Fruit fly (Drosophila melanogaster) whole organism, pupa: ENCODE data around the gene CG11279.

Experiments used
- CG10348 ChIP-seq: fragments of 200-800 bp; sonication (Bioruptor generic); IDR thresholded peaks from 2 replicates; pipeline ENCODE4 v1.3.6; 2022; ENCODE audit warnings: missing biosample characterization, missing genetic modification characterization
- CG12605 ChIP-seq: fragments of 200-800 bp; sonication (Bioruptor generic); IDR thresholded peaks from 2 replicates; pipeline ENCODE4 v1.3.6; 2022; ENCODE audit warnings: missing biosample characterization, missing genetic modification characterization
- CG13204 ChIP-seq: fragments of 200-800 bp; sonication (Bioruptor generic); optimal IDR thresholded peaks from 2 replicates; lab custom pipeline; 2018; ENCODE audit warnings: missing biosample characterization, mild to moderate bottlenecking, missing genetic modification characterization, moderate library complexity
- CG14655 ChIP-seq: fragments of 200-800 bp; sonication (Bioruptor generic); optimal IDR thresholded peaks from 3 replicates; lab custom pipeline; 2017; ENCODE audit warnings: mild to moderate bottlenecking, missing biosample characterization, missing genetic modification reagents, missing genetic modification characterization
- CG15710 ChIP-seq: fragments of 200-800 bp; sonication (Bioruptor generic); optimal IDR thresholded peaks from 2 replicates; lab custom pipeline; 2018; ENCODE audit warnings: missing biosample characterization, mild to moderate bottlenecking, missing genetic modification characterization, moderate library complexity
- CG17806 ChIP-seq: fragments of 200-800 bp; sonication (Bioruptor generic); optimal IDR thresholded peaks from 2 replicates; lab custom pipeline; 2018; ENCODE audit warnings: missing biosample characterization, mild to moderate bottlenecking, missing genetic modification characterization, moderate library complexity
- CG32121 ChIP-seq: fragments of 200-800 bp; sonication (Bioruptor generic); IDR thresholded peaks from 2 replicates; pipeline ENCODE4 v1.3.6; 2022; ENCODE audit warnings: missing biosample characterization, missing genetic modification characterization
- CG34367 ChIP-seq: fragments of 200-800 bp; sonication (Bioruptor generic); optimal IDR thresholded peaks from 2 replicates; lab custom pipeline; 2018; ENCODE audit warnings: missing biosample characterization, mild to moderate bottlenecking, missing genetic modification characterization
- CG4496 ChIP-seq: fragments of 200-800 bp; sonication (Bioruptor generic); IDR thresholded peaks from 3 replicates; pipeline ENCODE4 v1.3.6; 2022; ENCODE audit warnings: missing biosample characterization, missing genetic modification characterization
- CG8159 ChIP-seq: fragments of 200-800 bp; sonication (Bioruptor generic); optimal IDR thresholded peaks from 3 replicates; lab custom pipeline; 2018; ENCODE audit warnings: missing biosample characterization, mild to moderate bottlenecking, missing genetic modification characterization, moderate library complexity
- CG8301 ChIP-seq: fragments of 200-800 bp; sonication (Bioruptor generic); optimal IDR thresholded peaks from 2 replicates; lab custom pipeline; 2018; ENCODE audit warnings: missing biosample characterization, mild to moderate bottlenecking, missing genetic modification characterization
- CG9948 ChIP-seq: fragments of 200-800 bp; sonication (Bioruptor generic); optimal IDR thresholded peaks from 2 replicates; lab custom pipeline; 2018; ENCODE audit warnings: missing biosample characterization, mild to moderate bottlenecking, missing genetic modification characterization, moderate library complexity
- D1 ChIP-seq: fragments of 200-800 bp; sonication (Bioruptor generic); optimal IDR thresholded peaks from 2 replicates; lab custom pipeline; 2018; ENCODE audit warnings: missing biosample characterization, mild to moderate bottlenecking, missing genetic modification characterization, moderate library complexity
- EcR ChIP-seq: fragments of 200-800 bp; sonication (Bioruptor generic); optimal IDR thresholded peaks from 3 replicates; lab custom pipeline; 2019; ENCODE audit warnings: missing biosample characterization, missing genetic modification characterization, mild to moderate bottlenecking, moderate library complexity, missing genetic modification reagents
- Ets98B ChIP-seq: fragments of 200-800 bp; sonication (Bioruptor generic); IDR thresholded peaks from 2 replicates; pipeline ENCODE4 v1.3.6; 2022; ENCODE audit warnings: missing biosample characterization, missing genetic modification characterization
- Pif1A ChIP-seq: fragments of 200-800 bp; sonication (Bioruptor generic); optimal IDR thresholded peaks from 3 replicates; lab custom pipeline; 2016; ENCODE audit warnings: missing biosample characterization, missing genetic modification characterization
- Pif1B ChIP-seq: fragments of 200-800 bp; sonication (Bioruptor generic); optimal IDR thresholded peaks from 3 replicates; lab custom pipeline; 2016; ENCODE audit warnings: missing biosample characterization, missing genetic modification characterization
- Snoo ChIP-seq: fragments of 200-800 bp; sonication (Bioruptor generic); optimal IDR thresholded peaks from 3 replicates; lab custom pipeline; 2017; ENCODE audit warnings: missing biosample characterization, mild to moderate bottlenecking, missing genetic modification characterization, inconsistent platforms
- fd96Ca ChIP-seq: fragments of 200-800 bp; sonication (Bioruptor generic); IDR thresholded peaks from 3 replicates; pipeline ENCODE4 v1.3.6; 2022; ENCODE audit warnings: missing biosample characterization, missing genetic modification characterization
- gl ChIP-seq: fragments of 200-800 bp; sonication (Bioruptor generic); optimal IDR thresholded peaks from 2 replicates; lab custom pipeline; 2018; ENCODE audit warnings: missing biosample characterization, mild to moderate bottlenecking, missing genetic modification characterization
- rn ChIP-seq: fragments of 200-800 bp; sonication (Bioruptor generic); IDR thresholded peaks from 2 replicates; pipeline ENCODE4 v1.3.6; 2022; ENCODE audit warnings: missing biosample characterization, missing genetic modification characterization

The CG11279 gene

dm6 chr3L:13083432-13083831 is 36.7 kb downstream of the CG11279 start:
- TF ChIP-seq CG10348 (GFP tag; lab: Robert Waterston, UW) = no peak
- no peak for TF ChIP-seq Pif1A (GFP tag; lab: Kevin White, UChicago)
- no peak for TF ChIP-seq CG13204 (GFP tag; lab: Kevin White, UChicago)
- TF ChIP-seq D1 (tag; lab: Kevin White, UChicago) = no peak
- no peak for TF ChIP-seq CG4496 (GFP tag; lab: Robert Waterston, UW)
- TF ChIP-seq CG8301 (tag; lab: Kevin White, UChicago) = no peak
- TF ChIP-seq rn (GFP tag; lab: Robert Waterston, UW) = no peak
- no peak for TF ChIP-seq CG32121
- TF ChIP-seq CG14655 = no peak
- no peak for TF ChIP-seq fd96Ca (GFP tag; lab: Robert Waterston, UW)
- no peak for TF ChIP-seq Snoo (tag; lab: Kevin White, UChicago)
- TF ChIP-seq CG8159 (tag; lab: Kevin White, UChicago) = no peak

- no peak for TF ChIP-seq CG14655
- no peak for TF ChIP-seq Pif1A (GFP tag; lab: Kevin White, UChicago)
Measured at dm6 chr3L:13084477-13084876, 37.7 kb downstream of the CG11279 start.

dm6 chr3L:13087189-13087588 is 40.4 kb downstream of the CG11279 start, which contains the start of gene CG17300:
Gene CG17300, minus strand, starts transcription at chr3L:13087289.
- no peak for TF ChIP-seq Pif1A (GFP tag; lab: Kevin White, UChicago)
- no peak for TF ChIP-seq CG4496 (GFP tag; lab: Robert Waterston, UW)
- no peak for TF ChIP-seq rn (GFP tag; lab: Robert Waterston, UW)
- TF ChIP-seq CG14655 = no peak
- TF ChIP-seq CG9948 (tag; lab: Kevin White, UChicago) = no peak
- TF ChIP-seq Snoo (tag; lab: Kevin White, UChicago) = no peak
- no peak for TF ChIP-seq CG8159 (tag; lab: Kevin White, UChicago)
- no peak for TF ChIP-seq CG34367 (tag; lab: Kevin White, UChicago)
- no peak for TF ChIP-seq CG8301 (tag; lab: Kevin White, UChicago)
- no peak for TF ChIP-seq CG12605 (GFP tag; lab: Robert Waterston, UW)
- no peak for TF ChIP-seq EcR (GFP tag; lab: Kevin White, UChicago)
- TF ChIP-seq CG32121 = no peak
- no peak for TF ChIP-seq fd96Ca (GFP tag; lab: Robert Waterston, UW)

- TF ChIP-seq CG15710 (tag; lab: Kevin White, UChicago) (no peak), CG4496 (GFP tag; lab: Robert Waterston, UW) (no peak), CG17806 (tag; lab: Kevin White, UChicago) (no peak), Ets98B (GFP tag; lab: Robert Waterston, UW) (no peak), gl (tag; lab: Kevin White, UChicago) (no peak), rn (GFP tag; lab: Robert Waterston, UW) (no peak), fd96Ca (GFP tag; lab: Robert Waterston, UW) (no peak), CG14655 (no peak), CG8301 (tag; lab: Kevin White, UChicago) (no peak), Pif1B (no peak), Snoo (tag; lab: Kevin White, UChicago) (no peak), CG12605 (GFP tag; lab: Robert Waterston, UW) (no peak), CG9948 (tag; lab: Kevin White, UChicago) (no peak), EcR (GFP tag; lab: Kevin White, UChicago) (no peak), CG13204 (GFP tag; lab: Kevin White, UChicago) (no peak), CG34367 (tag; lab: Kevin White, UChicago) (no peak), CG32121 (no peak), CG10348 (GFP tag; lab: Robert Waterston, UW) (no peak), D1 (tag; lab: Kevin White, UChicago) (no peak), CG8159 (tag; lab: Kevin White, UChicago) (no peak)
Measured at dm6 chr3L:13089869-13090268, 43.1 kb downstream of the CG11279 start, which contains the start of gene CG11251. Gene CG11251, minus strand, starts transcription at chr3L:13089969.
